Fruit fly (Drosophila melanogaster) whole organism, wandering third instar larva: Measurements from ENCODE around the gene CG42671.

Source experiments
- CG9705 ChIP-seq: fragments of 200-800 bp; sonication (Bioruptor generic); optimal IDR thresholded peaks from 2 replicates; lab custom pipeline; 2018; ENCODE audit warnings: missing biosample characterization, mild to moderate bottlenecking, missing genetic modification characterization
- HLH106 ChIP-seq: fragments of 200-800 bp; optimal IDR thresholded peaks from 3 replicates; lab custom pipeline; 2019; ENCODE audit warnings: missing biosample characterization, mild to moderate bottlenecking, missing genetic modification characterization, moderate library complexity
- Hr78 ChIP-seq: fragments of >200 bp; optimal IDR thresholded peaks from 2 replicates; lab custom pipeline; 2017; ENCODE audit warnings: missing biosample characterization, missing genetic modification characterization
- Hr83 ChIP-seq: fragments of 200-300 bp; sonication (Bioruptor generic); optimal IDR thresholded peaks from 2 replicates; lab custom pipeline; 2016; ENCODE audit warnings: missing biosample characterization, mild to moderate bottlenecking, missing genetic modification characterization, moderate library complexity; ENCODE audit not compliant: poor library complexity, severe bottlenecking
- N ChIP-seq: fragments of >200 bp; optimal IDR thresholded peaks from 2 replicates; lab custom pipeline; 2018; ENCODE audit warnings: missing biosample characterization, missing external identifiers, missing genetic modification characterization
- dl ChIP-seq, 2 experiments: fragments of 175-275, 200-275 bp in 1 of 2; fragments of 200-275 bp in 1 of 2; sonication (Bioruptor generic); optimal IDR thresholded peaks; lab custom pipeline; 2018; ENCODE audit warnings: mild to moderate bottlenecking in 2 of 2, missing biosample characterization in 2 of 2, missing genetic modification characterization in 2 of 2, moderate library complexity in 2 of 2; ENCODE audit not compliant: partially characterized antibody in 2 of 2, insufficient read depth in 1 of 2
- h ChIP-seq: fragments of 200-800 bp; sonication (Bioruptor generic); optimal IDR thresholded peaks from 3 replicates; lab custom pipeline; 2016; ENCODE audit warnings: missing biosample characterization, mild to moderate bottlenecking, missing genetic modification characterization
- pan ChIP-seq: fragments of >200 bp; optimal IDR thresholded peaks from 2 replicates; lab custom pipeline; 2017

DNA sequence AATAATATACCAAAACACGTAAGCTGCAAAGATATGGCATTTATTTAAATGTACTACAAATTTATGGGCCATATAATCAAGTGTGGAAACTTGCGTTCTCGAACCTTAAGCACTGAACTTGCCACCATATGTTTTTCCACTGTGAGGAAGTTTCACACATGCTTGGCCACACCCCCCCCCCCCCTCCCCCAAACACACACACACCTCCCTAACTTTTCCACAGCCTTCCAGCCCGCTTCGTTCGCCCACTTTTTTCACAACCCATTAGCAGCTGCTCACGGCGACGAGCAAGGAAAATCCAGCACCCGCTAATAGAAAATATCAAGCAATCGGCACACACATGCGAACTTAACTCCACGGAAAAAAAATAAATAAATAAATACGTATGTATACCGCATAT lies 19.0 kb upstream of the CG42671 start:
- TF ChIP-seq CG9705 (GFP tag; lab: Kevin White, UChicago) (no peak), dl (GFP tag; optimal IDR thresholded peaks at IDR 0.05; lab: Kevin White, UChicago; ENCODE audit: insufficient read depth in 1 of 2, partially characterized antibody in 2 of 2) (no peak), pan (lab: Kevin White, UChicago) (no peak), Hr78 (GFP tag; lab: Kevin White, UChicago) (no peak), Hr83 (GFP tag; lab: Kevin White, UChicago) (no peak), N (GFP tag; lab: Kevin White, UChicago) (no peak), HLH106 (tag; lab: Kevin White, UChicago) (no peak), h (GFP tag; lab: Kevin White, UChicago) (no peak)
